Fruit fly (Drosophila melanogaster) whole organism: ENCODE measurements around the gene cpb.

ENCODE experiments used
- CG8478 ChIP-seq: fragments of >200 bp; optimal IDR thresholded peaks from 2 replicates; lab custom pipeline; 2018; ENCODE audit warnings: inconsistent platforms
- Dll ChIP-seq: fragments of >200 bp; optimal IDR thresholded peaks from 2 replicates; lab custom pipeline; 2017
- EcR ChIP-seq, 2 experiments: fragments of >200 bp; optimal IDR thresholded peaks; 2 replicates each; lab custom pipeline; 2017; ENCODE audit warnings: missing biosample characterization in 2 of 2, missing genetic modification characterization in 2 of 2, missing genetic modification reagents in 2 of 2
- pan ChIP-seq: fragments of >200 bp; optimal IDR thresholded peaks from 2 replicates; lab custom pipeline; 2017
- psq ChIP-seq: fragments of >200 bp; optimal IDR thresholded peaks from 2 replicates; lab custom pipeline; 2017
- usp ChIP-seq: fragments of >200 bp; optimal IDR thresholded peaks from 2 replicates; lab custom pipeline; 2017; ENCODE audit warnings: missing biosample characterization, missing genetic modification characterization, mixed read lengths

- TF ChIP-seq CG8478: no peak
- no peak for TF ChIP-seq psq (lab: Kevin White, UChicago)
- no peak for TF ChIP-seq EcR (GFP tag; optimal IDR thresholded peaks at IDR 0.05; lab: Kevin White, UChicago)
- no peak for TF ChIP-seq usp (GFP tag; lab: Kevin White, UChicago)
- no peak for TF ChIP-seq Dll (lab: Kevin White, UChicago)
- no peak for TF ChIP-seq pan
Observed at dm6 chr2L:1668616-1669020, 36.1 kb upstream of the cpb start.
